Fruit fly (Drosophila melanogaster): ENCODE results near the gene CG14431.

DNA sequence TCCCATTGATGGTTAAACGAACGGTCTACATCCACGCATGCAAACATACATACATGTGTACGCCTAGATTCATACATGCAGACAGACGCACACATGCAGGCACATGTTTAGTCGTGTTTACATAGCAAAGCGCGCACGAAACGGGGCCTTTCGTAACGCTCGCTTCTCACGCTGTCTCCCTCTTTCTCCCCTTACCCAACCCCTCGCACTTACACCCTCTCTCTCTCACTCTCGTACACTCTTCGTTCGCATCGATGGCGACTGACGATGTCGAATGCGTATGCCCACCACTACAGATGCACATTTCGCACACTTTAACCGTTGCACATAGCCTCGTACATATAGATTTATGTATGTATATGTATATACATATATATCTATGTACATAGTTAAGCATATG lies 42.0 kb upstream of the CG14431 start:
- TF ChIP-seq usp (GFP tag; optimal IDR thresholded peaks at IDR 0.05) (no peak), fru (GFP tag; optimal IDR thresholded peaks at IDR 0.05) (no peak), br (GFP tag; optimal IDR thresholded peaks at IDR 0.05) (no peak), psq (GFP tag; optimal IDR thresholded peaks at IDR 0.05) (peak; percentile 66)
